Worm (Caenorhabditis elegans) whole organism, L4 larva: ENCODE measurements around the gene H35B03.2.

Experiments used
- F49E8.2 ChIP-seq: sonication (generic microtip); optimal IDR thresholded peaks from 2 replicates; lab custom pipeline; 2016; ENCODE audit warnings: missing compliant biosample characterization, mild to moderate bottlenecking, missing genetic modification characterization, borderline replicate concordance
- T20F7.1 ChIP-seq: fragments of 200-800 bp; sonication (Bioruptor generic); optimal IDR thresholded peaks from 2 replicates; lab custom pipeline; 2018; ENCODE audit warnings: mild to moderate bottlenecking, missing genetic modification characterization, missing compliant biosample characterization
- daf-19 ChIP-seq: fragments of 200-800 bp; sonication (Bioruptor generic); conservative IDR thresholded peaks from 2 replicates; pipeline ENCODE4 v1.3.6; 2022; ENCODE audit warnings: missing genetic modification characterization, missing compliant biosample characterization
- dmd-8 ChIP-seq: fragments of 200-800 bp; sonication (Bioruptor generic); IDR thresholded peaks from 2 replicates; pipeline ENCODE4 v1.3.6; 2022; ENCODE audit warnings: missing genetic modification characterization, missing compliant biosample characterization
- egl-43 ChIP-seq: fragments of 200-800 bp; sonication (Bioruptor generic); IDR thresholded peaks from 2 replicates; pipeline ENCODE4 v1.3.6; 2022; ENCODE audit warnings: missing genetic modification reagents, missing genetic modification characterization, missing compliant biosample characterization
- madf-9 ChIP-seq: fragments of 200-800 bp; sonication (Bioruptor generic); conservative IDR thresholded peaks from 2 replicates; pipeline ENCODE4 v1.3.6; 2022; ENCODE audit warnings: missing genetic modification reagents, missing genetic modification characterization, missing compliant biosample characterization
- skn-1 ChIP-seq: fragments of 150-350 bp; optimal IDR thresholded peaks from 2 replicates; lab custom pipeline; 2014; ENCODE audit warnings: missing biosample characterization, missing genetic modification characterization
- unc-62 ChIP-seq, 3 experiments: fragments of 150-350 bp in 1 of 3; sonication (generic microtip); optimal IDR thresholded peaks in 2 of 3; peaks in 1 of 3; 1 replicate in 1 of 3; 2 replicates in 2 of 3; lab custom pipeline; 2014 to 2017; ENCODE audit warnings: missing biosample characterization in 3 of 3, missing genetic modification characterization in 3 of 3, missing genetic modification reagents in 3 of 3, missing genotype in 1 of 3

- TF ChIP-seq egl-43 (no peak), F49E8.2 (no peak), unc-62 (GFP tag; optimal IDR thresholded peaks at IDR 0.05 in 1 of 2; lab: Kevin White, UChicago) (no peak), unc-62 (tag; optimal IDR thresholded peaks at IDR 0.05; lab: Kevin White, UChicago) (no peak), daf-19 (no peak), dmd-8 (GFP tag; lab: Robert Waterston, UW) (no peak), T20F7.1 (no peak), skn-1 (tag; lab: Kevin White, UChicago) (no peak), madf-9 (GFP tag; lab: Robert Waterston, UW) (no peak)
These were observed 48.1 kb upstream of the H35B03.2 start for ce11 chrIV:5779537-5779936.
